Fruit fly (Drosophila melanogaster): ENCODE results near the gene CG9175.

dm6 chr2L:6065823-6066222 is 32.9 kb downstream of the CG9175 start, which contains the start of the genes Fbw5 and CG9147:
- TF ChIP-seq CG8478 (optimal IDR thresholded peaks at IDR 0.05) = no peak
- TF ChIP-seq CTCF (optimal IDR thresholded peaks at IDR 0.05) = no peak
